Worm (Caenorhabditis elegans) whole organism, early embryonic: ENCODE results near the gene F13H8.2.

Experiments used
- aly-1 ChIP-seq: sonication (generic microtip); optimal IDR thresholded peaks from 2 replicates; lab custom pipeline; 2016; ENCODE audit warnings: missing genetic modification characterization, missing compliant biosample characterization
- ama-1 ChIP-seq: fragments of 150-350 bp; optimal IDR thresholded peaks from 2 replicates; lab custom pipeline; 2014
- hmbx-1 ChIP-seq: sonication (generic microtip); optimal IDR thresholded peaks from 2 replicates; lab custom pipeline; 2016; ENCODE audit warnings: mild to moderate bottlenecking, missing genetic modification characterization, missing compliant biosample characterization

ce11 chrII:6223755-6224154 lies 46.4 kb upstream of the F13H8.2 start:
- no peak for TF ChIP-seq ama-1 (lab: Kevin White, UChicago)
- TF ChIP-seq aly-1 (tag; lab: Kevin White, UChicago): no peak
- no peak for TF ChIP-seq hmbx-1
